Worm (Caenorhabditis elegans): ENCODE data around the gene gly-6.

DNA sequence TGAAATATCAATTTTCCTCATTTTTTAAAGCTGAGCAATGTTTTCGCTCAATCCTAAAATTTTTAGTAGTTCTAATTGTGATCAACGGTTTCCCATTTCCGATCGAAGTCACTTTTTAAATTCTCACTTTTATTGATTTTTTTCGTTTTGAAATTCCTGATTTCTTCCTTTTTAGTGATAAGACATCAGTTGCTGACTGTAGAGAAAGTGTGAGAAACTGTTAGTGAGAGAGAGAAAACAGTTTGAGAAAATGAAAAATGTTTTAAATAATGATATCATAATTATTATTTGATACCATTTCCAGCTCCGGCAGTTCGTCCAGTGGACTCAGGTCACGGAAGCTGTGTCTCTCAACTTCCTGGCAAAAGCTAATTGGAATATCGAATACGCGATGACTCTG is 16.5 kb downstream of the gly-6 start:
- TF ChIP-seq T22C8.4 (GFP tag; IDR thresholded peaks at IDR 0.05), result no peak
- TF ChIP-seq flt-1 (GFP tag; IDR thresholded peaks at IDR 0.05), result no peak

Data from whole organism, midembryonic.